Worm (Caenorhabditis elegans): ENCODE measurements around the gene lgc-53.
A peak's percentile ranks its signal among the peaks of the same experiment; 100 is the strongest.

DNA sequence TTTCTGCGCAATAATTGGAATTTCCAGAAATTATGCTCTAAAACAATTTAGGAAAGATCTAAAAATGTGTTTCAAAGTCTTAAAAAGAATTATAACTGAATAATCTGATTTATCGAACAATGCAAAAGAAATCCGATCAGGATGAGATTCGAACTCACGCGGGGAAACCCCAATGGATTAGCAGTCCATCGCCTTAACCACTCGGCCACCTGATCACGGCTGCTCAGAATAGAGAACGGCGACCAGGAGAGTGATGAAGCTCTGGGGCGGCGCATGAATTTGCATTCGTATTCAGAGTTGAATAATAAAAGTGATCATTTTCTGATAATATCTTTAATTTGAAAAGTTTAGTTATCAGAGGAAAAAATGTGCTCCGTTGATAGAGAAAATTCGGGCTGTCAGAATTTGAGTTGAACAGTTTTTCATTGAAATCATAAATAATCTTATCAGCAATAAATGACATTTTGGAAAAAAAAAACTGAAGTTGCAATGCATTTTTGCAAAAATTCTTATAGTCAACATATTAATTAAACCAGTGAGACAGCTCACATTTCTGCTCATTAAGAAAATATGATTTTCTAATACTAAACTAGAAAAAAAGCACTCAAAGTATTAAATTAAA, 21.5 kb upstream of the lgc-53 start:
- TF ChIP-seq jun-1 (tag; optimal IDR thresholded peaks at IDR 0.05) (no peak), nhr-41 (GFP tag; IDR thresholded peaks at IDR 0.05) (no peak), zip-2 (tag; optimal IDR thresholded peaks at IDR 0.05) (no peak), lim-7 (GFP tag; IDR thresholded peaks at IDR 0.05) (peak; percentile 56; the same call in 1 of the 2 replicates), nhr-28 (tag; optimal IDR thresholded peaks at IDR 0.05) (no peak), fos-1 (tag; optimal IDR thresholded peaks at IDR 0.05) (no peak), sdz-12 (GFP tag; optimal IDR thresholded peaks at IDR 0.05) (no peak), ZK337.2 (GFP tag; IDR thresholded peaks at IDR 0.05) (no peak), lsy-2 (tag; optimal IDR thresholded peaks at IDR 0.05) (no peak), nhr-76 (tag; optimal IDR thresholded peaks at IDR 0.05) (no peak), ztf-11 (tag; optimal IDR thresholded peaks at IDR 0.05) (no peak)
